Worm (Caenorhabditis elegans) whole organism, late embryonic: ENCODE measurements around the gene F55A4.13.
A peak's percentile ranks its signal among the peaks of the same experiment; 100 is the strongest.

Experiments used
- C08G9.2 ChIP-seq: sonication (generic microtip); optimal IDR thresholded peaks from 2 replicates; lab custom pipeline; 2016; ENCODE audit warnings: mild to moderate bottlenecking, missing genetic modification characterization, moderate library complexity, missing compliant biosample characterization
- C38D4.7 ChIP-seq: fragments of 200-800 bp; sonication (Bioruptor generic); optimal IDR thresholded peaks from 2 replicates; lab custom pipeline; 2018; ENCODE audit warnings: mild to moderate bottlenecking, missing genetic modification characterization, moderate library complexity, missing compliant biosample characterization
- K02D7.2 ChIP-seq: sonication (generic microtip); optimal IDR thresholded peaks from 2 replicates; lab custom pipeline; 2017; ENCODE audit warnings: mild to moderate bottlenecking, missing genetic modification characterization, missing compliant biosample characterization
- K09A11.1 ChIP-seq: sonication (generic microtip); optimal IDR thresholded peaks from 2 replicates; lab custom pipeline; 2017; ENCODE audit warnings: antibody characterized with exemption, mild to moderate bottlenecking, missing genetic modification characterization, missing compliant biosample characterization; ENCODE audit not compliant: insufficient read depth
- ahr-1 ChIP-seq: sonication (generic microtip); optimal IDR thresholded peaks from 2 replicates; lab custom pipeline; 2016; ENCODE audit warnings: missing genetic modification characterization, missing compliant biosample characterization
- ama-1 ChIP-seq: fragments of 150-350 bp; optimal IDR thresholded peaks from 2 replicates; lab custom pipeline; 2014
- ceh-14 ChIP-seq: sonication (generic microtip); optimal IDR thresholded peaks from 2 replicates; lab custom pipeline; 2016; ENCODE audit warnings: missing genotype, missing genetic modification characterization, missing compliant biosample characterization
- ceh-18 ChIP-seq: sonication (generic microtip); optimal IDR thresholded peaks from 2 replicates; lab custom pipeline; 2016; ENCODE audit warnings: missing genetic modification characterization, missing compliant biosample characterization
- ceh-19 ChIP-seq: fragments of 200-800 bp; sonication (Bioruptor generic); optimal IDR thresholded peaks from 2 replicates; lab custom pipeline; 2018; ENCODE audit warnings: mild to moderate bottlenecking, missing genetic modification characterization, missing compliant biosample characterization
- ceh-2 ChIP-seq: sonication (generic microtip); optimal IDR thresholded peaks from 2 replicates; lab custom pipeline; 2016; ENCODE audit warnings: missing genotype, missing genetic modification characterization, missing compliant biosample characterization
- ceh-22 ChIP-seq: sonication (generic microtip); optimal IDR thresholded peaks from 2 replicates; lab custom pipeline; 2017; ENCODE audit warnings: missing biosample characterization, missing genetic modification characterization
- ceh-24 ChIP-seq: sonication (generic microtip); optimal IDR thresholded peaks from 2 replicates; lab custom pipeline; 2016; ENCODE audit warnings: mild to moderate bottlenecking, missing genetic modification characterization, missing compliant biosample characterization
- ceh-30 ChIP-seq: fragments of 150-350 bp; optimal IDR thresholded peaks from 2 replicates; lab custom pipeline; 2014; ENCODE audit warnings: missing biosample characterization, missing genetic modification characterization
- ceh-31 ChIP-seq: sonication (generic microtip); optimal IDR thresholded peaks from 2 replicates; lab custom pipeline; 2016; ENCODE audit warnings: missing genetic modification characterization, missing compliant biosample characterization
- ceh-45 ChIP-seq: fragments of 200-800 bp; sonication (Bioruptor generic); IDR thresholded peaks from 2 replicates; pipeline ENCODE4 v1.3.6; 2022; ENCODE audit warnings: missing genetic modification reagents, missing genetic modification characterization, missing compliant biosample characterization
- ceh-6 ChIP-seq: fragments of 200-800 bp; sonication (Bioruptor generic); optimal IDR thresholded peaks from 2 replicates; lab custom pipeline; 2018; ENCODE audit warnings: mild to moderate bottlenecking, missing genetic modification characterization, missing compliant biosample characterization
- ceh-9 ChIP-seq: sonication (generic microtip); optimal IDR thresholded peaks from 2 replicates; lab custom pipeline; 2016; ENCODE audit warnings: mild to moderate bottlenecking, missing genetic modification characterization, inconsistent platforms, missing compliant biosample characterization
- che-1 ChIP-seq: sonication (generic microtip); optimal IDR thresholded peaks from 2 replicates; lab custom pipeline; 2016; ENCODE audit warnings: mild to moderate bottlenecking, missing genetic modification characterization, missing compliant biosample characterization
- dmd-4 ChIP-seq: sonication (generic microtip); optimal IDR thresholded peaks from 2 replicates; lab custom pipeline; 2016; ENCODE audit warnings: borderline replicate concordance, missing genetic modification characterization, missing compliant biosample characterization
- elt-2 ChIP-seq: sonication (generic microtip); optimal IDR thresholded peaks from 2 replicates; lab custom pipeline; 2016; ENCODE audit warnings: missing genetic modification reagents, missing genetic modification characterization, missing compliant biosample characterization
- eyg-1 ChIP-seq: sonication (generic microtip); optimal IDR thresholded peaks from 2 replicates; lab custom pipeline; 2016; ENCODE audit warnings: missing genotype, missing genetic modification characterization, missing compliant biosample characterization
- fax-1 ChIP-seq: sonication (generic microtip); optimal IDR thresholded peaks from 2 replicates; lab custom pipeline; 2016; ENCODE audit warnings: missing genotype, missing genetic modification characterization, missing compliant biosample characterization
- fkh-10 ChIP-seq: fragments of 150-350 bp; optimal IDR thresholded peaks from 2 replicates; lab custom pipeline; 2014; ENCODE audit warnings: missing biosample characterization, missing genetic modification reagents, missing genetic modification characterization
- fkh-6 ChIP-seq: sonication (generic microtip); optimal IDR thresholded peaks from 2 replicates; lab custom pipeline; 2016; ENCODE audit warnings: missing genetic modification characterization, missing compliant biosample characterization
- hlh-15 ChIP-seq: sonication (generic microtip); optimal IDR thresholded peaks from 2 replicates; lab custom pipeline; 2016; ENCODE audit warnings: missing genetic modification characterization, missing compliant biosample characterization
- hlh-6 ChIP-seq: sonication (generic microtip); optimal IDR thresholded peaks from 2 replicates; lab custom pipeline; 2016; ENCODE audit warnings: missing genotype, missing genetic modification characterization, missing compliant biosample characterization
- lin-11 ChIP-seq: fragments of 200-800 bp; sonication (Bioruptor generic); optimal IDR thresholded peaks from 2 replicates; lab custom pipeline; 2018; ENCODE audit warnings: mild to moderate bottlenecking, missing genetic modification characterization, missing compliant biosample characterization
- madf-2 ChIP-seq: sonication (generic microtip); optimal IDR thresholded peaks from 2 replicates; lab custom pipeline; 2017; ENCODE audit warnings: missing genetic modification characterization, missing compliant biosample characterization
- mec-3 ChIP-seq: sonication (generic microtip); optimal IDR thresholded peaks from 2 replicates; lab custom pipeline; 2016; ENCODE audit warnings: borderline replicate concordance, missing genetic modification characterization, missing compliant biosample characterization
- nhr-11 ChIP-seq: fragments of 150-350 bp; optimal IDR thresholded peaks from 2 replicates; lab custom pipeline; 2014; ENCODE audit warnings: missing biosample characterization, missing genetic modification characterization
- nhr-232 ChIP-seq: sonication (generic microtip); optimal IDR thresholded peaks from 2 replicates; lab custom pipeline; 2016; ENCODE audit warnings: missing genetic modification characterization, missing compliant biosample characterization
- odd-2 ChIP-seq: sonication (generic microtip); optimal IDR thresholded peaks from 2 replicates; lab custom pipeline; 2017; ENCODE audit warnings: antibody characterized with exemption, mild to moderate bottlenecking, missing genetic modification characterization, missing compliant biosample characterization
- pag-3 ChIP-seq: sonication (generic microtip); optimal IDR thresholded peaks from 2 replicates; lab custom pipeline; 2016; ENCODE audit warnings: missing compliant biosample characterization, missing genetic modification characterization, borderline replicate concordance
- pat-9 ChIP-seq: fragments of 200-800 bp; sonication (Bioruptor generic); optimal IDR thresholded peaks from 2 replicates; lab custom pipeline; 2018; ENCODE audit warnings: mild to moderate bottlenecking, missing genetic modification characterization, moderate library complexity, missing compliant biosample characterization
- pax-1 ChIP-seq: fragments of 150-350 bp; optimal IDR thresholded peaks from 2 replicates; lab custom pipeline; 2014; ENCODE audit warnings: missing biosample characterization, missing genetic modification characterization
- pha-2 ChIP-seq: sonication (generic microtip); optimal IDR thresholded peaks from 2 replicates; lab custom pipeline; 2017; ENCODE audit warnings: mild to moderate bottlenecking, missing genetic modification characterization, missing compliant biosample characterization
- pha-4 ChIP-seq: fragments of 150-350 bp; optimal IDR thresholded peaks from 2 replicates; lab custom pipeline; 2018; ENCODE audit warnings: missing biosample characterization, missing genetic modification reagents, missing genetic modification characterization
- pqm-1 ChIP-seq: sonication (generic microtip); optimal IDR thresholded peaks from 2 replicates; lab custom pipeline; 2016; ENCODE audit warnings: missing genetic modification characterization, missing compliant biosample characterization
- pros-1 ChIP-seq: fragments of 150-350 bp; optimal IDR thresholded peaks from 2 replicates; lab custom pipeline; 2014; ENCODE audit warnings: missing biosample characterization, missing genetic modification reagents, missing genetic modification characterization
- ref-2 ChIP-seq: sonication (generic microtip); optimal IDR thresholded peaks from 2 replicates; lab custom pipeline; 2016; ENCODE audit warnings: missing genetic modification characterization, missing compliant biosample characterization
- rnt-1 ChIP-seq: sonication (generic microtip); optimal IDR thresholded peaks from 2 replicates; lab custom pipeline; 2016; ENCODE audit warnings: missing genetic modification characterization, missing compliant biosample characterization
- sdc-2 ChIP-seq: sonication (generic microtip); optimal IDR thresholded peaks from 2 replicates; lab custom pipeline; 2016; ENCODE audit warnings: missing genotype, missing genetic modification characterization, missing compliant biosample characterization
- sox-2 ChIP-seq: fragments of 200-800 bp; sonication (Bioruptor generic); IDR thresholded peaks from 2 replicates; pipeline ENCODE4 v1.3.6; 2022; ENCODE audit warnings: missing genetic modification reagents, missing genetic modification characterization, missing compliant biosample characterization
- sox-4 ChIP-seq: sonication (generic microtip); optimal IDR thresholded peaks from 2 replicates; lab custom pipeline; 2017; ENCODE audit warnings: mild to moderate bottlenecking, missing genetic modification characterization, inconsistent platforms, missing compliant biosample characterization
- syd-9 ChIP-seq: sonication (generic microtip); optimal IDR thresholded peaks from 2 replicates; lab custom pipeline; 2016; ENCODE audit warnings: mild to moderate bottlenecking, missing genetic modification characterization, moderate library complexity, missing compliant biosample characterization
- tbx-2 ChIP-seq: sonication (generic microtip); optimal IDR thresholded peaks from 2 replicates; lab custom pipeline; 2016; ENCODE audit warnings: missing genetic modification characterization, missing compliant biosample characterization
- tbx-7 ChIP-seq: sonication (generic microtip); optimal IDR thresholded peaks from 2 replicates; lab custom pipeline; 2016; ENCODE audit warnings: missing genotype, missing genetic modification characterization, missing compliant biosample characterization
- ttx-3 ChIP-seq: sonication (generic microtip); optimal IDR thresholded peaks from 2 replicates; lab custom pipeline; 2016; ENCODE audit warnings: missing genetic modification reagents, missing genetic modification characterization, missing compliant biosample characterization
- unc-42 ChIP-seq: sonication (generic microtip); optimal IDR thresholded peaks from 2 replicates; lab custom pipeline; 2016; ENCODE audit warnings: missing genotype, missing genetic modification characterization, missing compliant biosample characterization
- unc-55 ChIP-seq: sonication (generic microtip); optimal IDR thresholded peaks from 2 replicates; lab custom pipeline; 2017; ENCODE audit warnings: missing biosample characterization, missing genetic modification reagents, missing genetic modification characterization
- zip-5 ChIP-seq: sonication (generic microtip); optimal IDR thresholded peaks from 2 replicates; lab custom pipeline; 2016; ENCODE audit warnings: missing genetic modification characterization, missing compliant biosample characterization

F55A4.13 gene

ce11 chrX:994678-995077, 22.7 kb downstream of the F55A4.13 start:
- TF ChIP-seq ceh-31 (tag; lab: Kevin White, UChicago), result no peak
- TF ChIP-seq pha-4, result no peak
- TF ChIP-seq hlh-6 (tag; lab: Kevin White, UChicago), result no peak

ce11 chrX:992650-993403, 24.5 kb downstream of the F55A4.13 start:
- TF ChIP-seq ceh-6 (GFP tag; lab: Kevin White, UChicago) (no peak), pros-1 (tag; lab: Kevin White, UChicago) (peak; percentile 81), nhr-232 (tag; lab: Kevin White, UChicago) (no peak), ref-2 (tag; lab: Kevin White, UChicago) (peak; percentile 77), fkh-10 (GFP tag; lab: Kevin White, UChicago) (no peak), K09A11.1 (tag; lab: Kevin White, UChicago) (peak; percentile 48), odd-2 (tag; lab: Kevin White, UChicago) (no peak), dmd-4 (peak; percentile 44), madf-2 (peak; percentile 33), fkh-6 (tag; lab: Kevin White, UChicago) (peak; percentile 37), ceh-9 (tag; lab: Kevin White, UChicago) (no peak), che-1 (tag; lab: Kevin White, UChicago) (no peak), ceh-19 (GFP tag; lab: Kevin White, UChicago) (peak; percentile 50), sox-2 (no peak), syd-9 (peak; percentile 38), mec-3 (tag; lab: Kevin White, UChicago) (peak; percentile 57), nhr-11 (tag; lab: Kevin White, UChicago) (no peak), sox-4 (tag; lab: Kevin White, UChicago) (no peak), lin-11 (tag; lab: Kevin White, UChicago) (no peak), pha-2 (tag; lab: Kevin White, UChicago) (no peak), pag-3 (tag; lab: Kevin White, UChicago) (no peak), tbx-7 (tag; lab: Kevin White, UChicago) (peak; percentile 39), elt-2 (tag; lab: Kevin White, UChicago) (no peak), pax-1 (tag; lab: Kevin White, UChicago) (no peak), pqm-1 (tag; lab: Kevin White, UChicago) (no peak), zip-5 (tag; lab: Kevin White, UChicago) (no peak), C08G9.2 (tag; lab: Kevin White, UChicago) (peak; percentile 55), unc-55 (no peak), eyg-1 (tag; lab: Kevin White, UChicago) (no peak), ceh-2 (no peak), ceh-45 (GFP tag; lab: Robert Waterston, UW) (no peak), ahr-1 (tag; lab: Kevin White, UChicago) (no peak), ceh-14 (tag; lab: Kevin White, UChicago) (peak; percentile 76), pat-9 (tag; lab: Kevin White, UChicago) (no peak), sdc-2 (tag; lab: Kevin White, UChicago) (peak; percentile 71), C38D4.7 (GFP tag; lab: Kevin White, UChicago) (no peak), ceh-24 (tag; lab: Kevin White, UChicago) (no peak), hlh-6 (tag; lab: Kevin White, UChicago) (no peak), ceh-18 (peak; percentile 90), ceh-30 (tag; lab: Kevin White, UChicago) (no peak), ama-1 (no peak), ceh-22 (tag; lab: Kevin White, UChicago) (no peak), unc-42 (tag; lab: Kevin White, UChicago) (peak; percentile 73), hlh-15 (tag; lab: Kevin White, UChicago) (no peak), ttx-3 (no peak), rnt-1 (peak; percentile 30), fax-1 (tag; lab: Kevin White, UChicago) (no peak), tbx-2 (tag; lab: Kevin White, UChicago) (peak; percentile 81), K02D7.2 (tag; lab: Kevin White, UChicago) (no peak)
